Worm (Caenorhabditis elegans) whole organism, L3 larva: Measurements from ENCODE around the gene mif-2.

Experiments
- ZK546.5 ChIP-seq: sonication (generic microtip); optimal IDR thresholded peaks from 2 replicates; lab custom pipeline; 2017; ENCODE audit warnings: missing biosample characterization, missing genetic modification characterization
- aly-2 ChIP-seq: fragments of 150-350 bp; optimal IDR thresholded peaks from 2 replicates; lab custom pipeline; 2014; ENCODE audit warnings: missing biosample characterization, missing genetic modification characterization
- ceh-16 ChIP-seq: sonication (generic microtip); optimal IDR thresholded peaks from 2 replicates; lab custom pipeline; 2017; ENCODE audit warnings: missing biosample characterization, missing genetic modification characterization
- ceh-82 ChIP-seq: fragments of 150-350 bp; optimal IDR thresholded peaks from 2 replicates; lab custom pipeline; 2014; ENCODE audit warnings: missing biosample characterization, missing genetic modification characterization
- ceh-9 ChIP-seq: sonication (generic microtip); optimal IDR thresholded peaks from 2 replicates; lab custom pipeline; 2018; ENCODE audit warnings: missing biosample characterization, missing genetic modification characterization
- egl-5 ChIP-seq: fragments of 150-350 bp; optimal IDR thresholded peaks from 2 replicates; lab custom pipeline; 2017; ENCODE audit warnings: missing biosample characterization, missing genetic modification reagents, missing genetic modification characterization, inconsistent platforms
- elt-2 ChIP-seq: sonication (generic microtip); optimal IDR thresholded peaks from 2 replicates; lab custom pipeline; 2016; ENCODE audit warnings: missing genetic modification reagents, mild to moderate bottlenecking, missing genetic modification characterization, missing compliant biosample characterization
- elt-3 ChIP-seq, 3 experiments: fragments of 150-350 bp in 1 of 3; sonication (generic microtip) in 2 of 3; optimal IDR thresholded peaks; 2 replicates in 2 of 3; 4 replicates in 1 of 3; lab custom pipeline; 2014 to 2017; ENCODE audit warnings: missing biosample characterization in 3 of 3, missing genetic modification characterization in 3 of 3
- eor-1 ChIP-seq, 2 experiments: fragments of 150-350 bp; optimal IDR thresholded peaks; 2 replicates each; lab custom pipeline; 2014 to 2018; ENCODE audit warnings: missing biosample characterization in 2 of 2, missing genetic modification characterization in 2 of 2
- fkh-10 ChIP-seq: sonication (generic microtip); optimal IDR thresholded peaks from 2 replicates; lab custom pipeline; 2017; ENCODE audit warnings: missing biosample characterization, missing genetic modification reagents, missing genetic modification characterization
- fos-1 ChIP-seq: fragments of 150-350 bp; optimal IDR thresholded peaks from 2 replicates; lab custom pipeline; 2014; ENCODE audit warnings: missing biosample characterization, missing genetic modification characterization
- hmg-11 ChIP-seq: sonication (generic microtip); optimal IDR thresholded peaks from 2 replicates; lab custom pipeline; 2016; ENCODE audit warnings: missing genetic modification characterization, missing compliant biosample characterization
- jun-1 ChIP-seq: fragments of 150-350 bp; optimal IDR thresholded peaks from 2 replicates; lab custom pipeline; 2014; ENCODE audit warnings: missing biosample characterization, missing genetic modification reagents, missing genetic modification characterization
- lin-15B ChIP-seq: fragments of 150-350 bp; optimal IDR thresholded peaks from 2 replicates; lab custom pipeline; 2014; ENCODE audit warnings: missing biosample characterization, missing genetic modification characterization
- lin-39 ChIP-seq: fragments of 150-350 bp; optimal IDR thresholded peaks from 2 replicates; lab custom pipeline; 2018; ENCODE audit warnings: missing biosample characterization, missing genetic modification reagents, missing genetic modification characterization
- nhr-25 ChIP-seq: sonication (generic microtip); optimal IDR thresholded peaks from 2 replicates; lab custom pipeline; 2017; ENCODE audit warnings: missing biosample characterization, missing genetic modification characterization
- nhr-43 ChIP-seq: sonication (generic microtip); optimal IDR thresholded peaks from 2 replicates; lab custom pipeline; 2016; ENCODE audit warnings: mild to moderate bottlenecking, missing genetic modification characterization, missing compliant biosample characterization; ENCODE audit not compliant: poor library complexity, severe bottlenecking
- nhr-76 ChIP-seq: fragments of 150-350 bp; sonication (generic microtip); optimal IDR thresholded peaks from 5 replicates; lab custom pipeline; 2014; ENCODE audit warnings: missing biosample characterization, missing genetic modification characterization
- pha-4 ChIP-seq: fragments of 150-350 bp; optimal IDR thresholded peaks from 2 replicates; lab custom pipeline; 2014; ENCODE audit warnings: missing biosample characterization, missing genetic modification reagents, missing genetic modification characterization
- pqm-1 ChIP-seq: fragments of 150-350 bp; optimal IDR thresholded peaks from 2 replicates; lab custom pipeline; 2017; ENCODE audit warnings: missing biosample characterization, missing genetic modification characterization, inconsistent platforms
- skn-1 ChIP-seq: fragments of 150-350 bp; optimal IDR thresholded peaks from 2 replicates; lab custom pipeline; 2014; ENCODE audit warnings: missing biosample characterization, missing genetic modification characterization
- tbx-2 ChIP-seq: sonication (generic microtip); optimal IDR thresholded peaks from 2 replicates; lab custom pipeline; 2016; ENCODE audit warnings: mild to moderate bottlenecking, missing genetic modification characterization, missing compliant biosample characterization
- unc-62 ChIP-seq: fragments of 150-350 bp; sonication (generic microtip); optimal IDR thresholded peaks from 4 replicates; lab custom pipeline; 2014; ENCODE audit warnings: missing biosample characterization, missing genetic modification reagents, missing genetic modification characterization
- zag-1 ChIP-seq: fragments of 150-350 bp; optimal IDR thresholded peaks from 2 replicates; lab custom pipeline; 2014; ENCODE audit warnings: missing biosample characterization, missing genetic modification characterization
- ztf-11 ChIP-seq: fragments of 150-350 bp; optimal IDR thresholded peaks from 2 replicates; lab custom pipeline; 2014; ENCODE audit warnings: missing biosample characterization, missing genetic modification characterization

The mif-2 gene

ce11 chrV:11976734-11977133 is 1.5 kb downstream of the mif-2 start:
- TF ChIP-seq skn-1 (tag; lab: Kevin White, UChicago), result no peak
- TF ChIP-seq ceh-16 (tag; lab: Kevin White, UChicago), result no peak
- no peak for TF ChIP-seq fos-1 (tag; lab: Kevin White, UChicago)
- TF ChIP-seq pqm-1 (tag; lab: Kevin White, UChicago), result peak; percentile 85
- TF ChIP-seq egl-5, result no peak
- no peak for TF ChIP-seq tbx-2
- TF ChIP-seq zag-1, result no peak
- no peak for TF ChIP-seq aly-2 (tag; lab: Kevin White, UChicago)
- no peak for TF ChIP-seq ZK546.5
- no peak for TF ChIP-seq ceh-82 (tag; lab: Kevin White, UChicago)
- TF ChIP-seq elt-2 (tag; lab: Kevin White, UChicago), result peak; percentile 91
- no peak for TF ChIP-seq eor-1 (tag; optimal IDR thresholded peaks at IDR 0.05; lab: Kevin White, UChicago)
- no peak for TF ChIP-seq ztf-11 (tag; lab: Kevin White, UChicago)
- peak; percentile 68 for TF ChIP-seq jun-1 (tag; lab: Kevin White, UChicago)

DNA sequence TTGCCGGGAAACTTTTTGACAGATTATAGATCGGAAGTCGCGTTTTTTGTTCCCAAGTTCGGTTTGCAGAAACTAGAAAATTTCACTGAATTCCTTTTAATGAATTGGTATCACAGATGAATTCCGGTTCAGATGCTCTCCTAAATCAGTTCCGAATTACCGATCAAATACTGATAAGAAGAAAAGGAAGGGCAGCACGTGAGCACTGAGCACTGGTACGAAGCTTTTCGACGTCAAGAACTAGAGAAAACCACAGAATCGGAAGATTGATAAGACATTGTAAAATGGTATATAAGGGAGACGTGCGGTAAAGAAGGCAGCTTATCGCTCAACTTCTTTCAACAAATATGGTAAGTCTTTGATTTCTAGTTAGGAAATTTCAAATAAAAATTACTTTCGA is 3.0 kb downstream of the mif-2 start, which contains the start of gene cpr-1:
Gene cpr-1 (plus strand): TSS at position 319 of the 400 bp plus-strand sequence.
- TF ChIP-seq elt-2 (tag; lab: Kevin White, UChicago) (peak; percentile 99), ceh-9 (tag; lab: Kevin White, UChicago) (no peak), jun-1 (tag; lab: Kevin White, UChicago) (peak; percentile 71), lin-15B (tag; lab: Kevin White, UChicago) (no peak), pqm-1 (tag; lab: Kevin White, UChicago) (peak; percentile 86), nhr-76 (tag; lab: Kevin White, UChicago) (no peak), pha-4 (tag; lab: Kevin White, UChicago) (peak; percentile 21), unc-62 (GFP tag; lab: Kevin White, UChicago) (no peak), hmg-11 (tag; lab: Kevin White, UChicago) (no peak)
- TF ChIP-seq, all 47 proteins: peak for 4

DNA sequence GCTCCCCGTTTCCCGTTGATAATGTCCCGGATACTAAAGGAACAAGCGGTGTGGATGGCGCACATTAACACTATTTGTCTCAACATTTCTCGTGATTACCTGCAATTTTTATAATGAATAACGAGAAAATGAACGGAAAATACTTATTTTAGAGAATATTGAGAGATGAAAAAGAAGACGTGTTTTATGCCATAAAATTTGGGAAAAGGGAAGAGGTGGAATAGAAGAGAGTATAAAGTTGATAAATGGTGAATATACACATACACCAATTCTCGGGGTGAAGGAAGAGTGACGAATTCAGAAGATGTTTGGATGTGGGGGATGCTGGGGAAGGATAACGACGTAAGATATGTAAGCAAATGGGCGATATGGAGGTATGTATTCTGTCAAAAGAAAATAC is 13.5 kb downstream of the mif-2 start, which contains the start of gene F58H1.7:
Gene F58H1.7 (minus strand): TSS at position 101 of the 400 bp plus-strand sequence.
- TF ChIP-seq ceh-9 (tag; lab: Kevin White, UChicago), result no peak

DNA sequence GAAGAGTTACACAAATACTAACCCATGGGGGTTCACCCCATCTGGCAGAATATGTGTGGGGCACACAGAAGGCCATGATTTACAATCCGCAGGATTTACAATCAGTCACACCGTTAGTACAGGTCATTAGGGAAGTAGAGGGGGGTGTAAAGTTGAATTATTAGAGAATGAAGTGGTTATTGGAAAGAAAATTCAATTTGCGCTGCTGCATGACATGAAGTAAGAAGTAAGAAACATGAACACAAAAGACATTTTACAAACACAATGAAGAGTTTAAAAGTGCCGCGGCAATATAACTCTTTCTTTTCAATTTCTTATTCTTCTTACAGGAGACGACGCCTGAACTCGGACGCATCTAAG is 17.4 kb downstream of the mif-2 start:
- TF ChIP-seq fkh-10 (GFP tag; lab: Kevin White, UChicago) (peak; percentile 28), elt-3 (tag; optimal IDR thresholded peaks at IDR 0.05; lab: Kevin White, UChicago) (no peak)
- TF ChIP-seq, all 47 proteins: peak for 1

ce11 chrV:11960084-11960830 is 18.0 kb downstream of the mif-2 start:
- TF ChIP-seq lin-39, result peak; percentile 38
- no peak for TF ChIP-seq tbx-2
- TF ChIP-seq, all 47 proteins: peak for 1

DNA sequence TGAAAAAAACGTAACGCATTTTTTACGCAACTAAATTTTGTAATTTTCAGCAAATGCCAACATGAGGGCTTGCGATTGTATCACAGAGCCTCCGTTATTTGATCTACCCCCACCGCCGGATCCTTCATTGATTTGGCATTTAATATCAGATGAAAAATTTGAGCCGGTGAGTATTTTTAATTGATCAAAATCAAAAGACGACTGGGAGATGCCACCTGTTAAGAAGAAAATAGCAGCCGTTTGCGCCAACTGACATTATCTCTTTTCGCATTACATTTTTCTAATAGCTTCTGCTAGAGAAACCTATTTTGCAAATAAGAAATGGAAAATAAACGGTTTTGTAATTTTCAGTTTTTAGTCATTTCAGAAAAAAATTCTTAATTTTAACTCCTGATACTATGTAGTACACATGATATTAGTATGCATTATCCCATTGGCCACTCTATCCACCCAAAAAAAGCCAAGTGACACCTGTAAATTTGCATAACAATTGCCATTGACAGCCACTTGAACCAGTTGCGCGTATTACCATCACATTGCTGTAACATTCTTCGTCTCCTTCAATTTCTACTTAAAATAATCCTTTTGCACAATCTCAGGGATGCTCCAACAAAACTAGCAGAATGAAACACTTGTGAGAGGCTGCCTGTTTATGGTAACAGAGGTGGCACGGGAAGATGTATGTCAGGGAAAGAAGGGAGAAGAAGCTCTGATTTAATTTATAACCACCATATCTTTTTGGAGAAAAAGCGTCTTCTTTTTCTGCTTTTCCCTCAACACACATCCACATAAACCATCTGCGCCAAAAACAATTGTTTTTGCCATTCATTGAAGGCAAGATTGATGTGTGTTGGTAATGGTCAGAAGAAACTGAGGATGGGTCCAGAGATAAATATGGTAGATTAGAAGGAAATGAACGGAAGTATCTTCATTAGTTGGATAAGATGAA is 19.6 kb downstream of the mif-2 start, which contains the start of gene F58H1.5:
Gene F58H1.5 (plus strand): TSS at position 51 of the 949 bp plus-strand sequence.
- TF ChIP-seq nhr-43 (tag; lab: Kevin White, UChicago) (no peak), ceh-9 (tag; lab: Kevin White, UChicago) (peak; percentile 26)

ce11 chrV:11955617-11956016 is 22.6 kb downstream of the mif-2 start:
- TF ChIP-seq ZK546.5, result no peak
- no peak for TF ChIP-seq lin-39
- peak; percentile 10 for TF ChIP-seq egl-5
- no peak for TF ChIP-seq nhr-25
